Worm (Caenorhabditis elegans) whole organism, L1 larva: Measurements from ENCODE around the gene F11G11.15.

Experiments used
- C04F5.9 ChIP-seq: sonication (generic microtip); optimal IDR thresholded peaks from 2 replicates; lab custom pipeline; 2016; ENCODE audit warnings: missing genetic modification characterization, missing compliant biosample characterization
- Y116A8C.19 ChIP-seq: sonication (generic microtip); optimal IDR thresholded peaks from 2 replicates; lab custom pipeline; 2016; ENCODE audit warnings: missing compliant biosample characterization, missing genetic modification characterization, borderline replicate concordance
- aly-2 ChIP-seq: fragments of 150-350 bp; optimal IDR thresholded peaks from 2 replicates; lab custom pipeline; 2014; ENCODE audit warnings: missing biosample characterization, missing genetic modification characterization
- blmp-1 ChIP-seq: fragments of 150-350 bp; optimal IDR thresholded peaks from 2 replicates; lab custom pipeline; 2014; ENCODE audit warnings: missing biosample characterization, missing genetic modification characterization
- ceh-63 ChIP-seq: fragments of 200-800 bp; sonication (Bioruptor generic); optimal IDR thresholded peaks from 2 replicates; lab custom pipeline; 2018; ENCODE audit warnings: mild to moderate bottlenecking, missing genetic modification characterization, missing compliant biosample characterization
- ceh-8 ChIP-seq: fragments of 200-800 bp; sonication (Bioruptor generic); optimal IDR thresholded peaks from 2 replicates; lab custom pipeline; 2018; ENCODE audit warnings: mild to moderate bottlenecking, missing genetic modification characterization, moderate library complexity, missing compliant biosample characterization
- ceh-82 ChIP-seq, 3 experiments: fragments of 150-350 bp in 1 of 3; sonication (generic microtip) in 2 of 3; optimal IDR thresholded peaks; 2 replicates each; lab custom pipeline; 2014 to 2017; ENCODE audit warnings: missing biosample characterization in 3 of 3, missing genetic modification characterization in 3 of 3
- ceh-88 ChIP-seq: fragments of 200-800 bp; sonication (Bioruptor generic); IDR thresholded peaks from 2 replicates; pipeline ENCODE4 v1.3.6; 2022; ENCODE audit warnings: missing genetic modification characterization, missing compliant biosample characterization
- ceh-90 ChIP-seq: sonication (generic microtip); optimal IDR thresholded peaks from 2 replicates; lab custom pipeline; 2016; ENCODE audit warnings: missing genetic modification characterization, missing compliant biosample characterization
- dpl-1 ChIP-seq, 3 experiments: fragments of 150-350 bp in 2 of 3; sonication (generic microtip) in 1 of 3; optimal IDR thresholded peaks; 2 replicates each; lab custom pipeline; 2014 to 2017; ENCODE audit warnings: missing biosample characterization in 3 of 3, missing genetic modification characterization in 3 of 3, missing genetic modification reagents in 3 of 3
- dsc-1 ChIP-seq: sonication (generic microtip); optimal IDR thresholded peaks from 2 replicates; lab custom pipeline; 2016; ENCODE audit warnings: mild to moderate bottlenecking, missing genetic modification characterization, missing compliant biosample characterization
- efl-1 ChIP-seq, 4 experiments: fragments of 150-350 bp; optimal IDR thresholded peaks in 3 of 4; peaks in 1 of 4; 1 replicate in 1 of 4; 2 replicates in 3 of 4; lab custom pipeline; 2014; ENCODE audit warnings: missing biosample characterization in 2 of 4, missing genetic modification characterization in 2 of 4, missing genetic modification reagents in 2 of 4
- egl-13 ChIP-seq: sonication (generic microtip); optimal IDR thresholded peaks from 2 replicates; lab custom pipeline; 2016; ENCODE audit warnings: missing genotype, missing genetic modification reagents, missing genetic modification characterization, missing compliant biosample characterization
- ets-5 ChIP-seq: fragments of 200-800 bp; sonication (Bioruptor generic); IDR thresholded peaks from 2 replicates; pipeline ENCODE4 v1.3.6; 2022; ENCODE audit warnings: missing genetic modification characterization, missing compliant biosample characterization
- fkh-10 ChIP-seq: sonication (generic microtip); optimal IDR thresholded peaks from 2 replicates; lab custom pipeline; 2017; ENCODE audit warnings: missing biosample characterization, missing genetic modification reagents, missing genetic modification characterization
- grh-1 ChIP-seq: fragments of 200-800 bp; sonication (Bioruptor generic); IDR thresholded peaks from 2 replicates; pipeline ENCODE4 v1.3.6; 2022; ENCODE audit warnings: missing genetic modification reagents, missing genetic modification characterization, missing compliant biosample characterization
- hlh-17 ChIP-seq: fragments of 200-800 bp; sonication (Bioruptor generic); optimal IDR thresholded peaks from 2 replicates; lab custom pipeline; 2018; ENCODE audit warnings: missing genetic modification characterization, mild to moderate bottlenecking, missing compliant biosample characterization, moderate library complexity, borderline replicate concordance
- hlh-4 ChIP-seq: sonication (generic microtip); optimal IDR thresholded peaks from 2 replicates; lab custom pipeline; 2016; ENCODE audit warnings: mild to moderate bottlenecking, missing genetic modification characterization, missing compliant biosample characterization
- lin-15B ChIP-seq: fragments of 150-350 bp; sonication (generic microtip); optimal IDR thresholded peaks from 3 replicates; lab custom pipeline; 2014; ENCODE audit warnings: missing biosample characterization, missing genetic modification characterization
- lin-35 ChIP-seq, 2 experiments: fragments of 150-350 bp; optimal IDR thresholded peaks; 2 replicates each; lab custom pipeline; 2014; ENCODE audit warnings: missing biosample characterization in 2 of 2, missing genetic modification characterization in 2 of 2, missing genetic modification reagents in 2 of 2
- lin-39 ChIP-seq: fragments of 150-350 bp; optimal IDR thresholded peaks from 2 replicates; lab custom pipeline; 2014; ENCODE audit warnings: missing biosample characterization, missing genetic modification reagents, missing genetic modification characterization
- mab-9 ChIP-seq: fragments of 200-800 bp; sonication (Bioruptor generic); IDR thresholded peaks from 2 replicates; pipeline ENCODE4 v1.3.6; 2022; ENCODE audit warnings: missing genetic modification reagents, missing genetic modification characterization, missing compliant biosample characterization
- mef-2 ChIP-seq: fragments of 150-350 bp; optimal IDR thresholded peaks from 2 replicates; lab custom pipeline; 2014; ENCODE audit warnings: missing biosample characterization, missing genetic modification characterization
- nhr-12 ChIP-seq: sonication (generic microtip); optimal IDR thresholded peaks from 2 replicates; lab custom pipeline; 2017; ENCODE audit warnings: missing biosample characterization, missing genetic modification characterization
- nhr-20 ChIP-seq: sonication (generic microtip); optimal IDR thresholded peaks from 2 replicates; lab custom pipeline; 2016; ENCODE audit warnings: mild to moderate bottlenecking, missing genetic modification characterization, missing compliant biosample characterization
- nhr-237 ChIP-seq: fragments of 150-350 bp; optimal IDR thresholded peaks from 2 replicates; lab custom pipeline; 2014; ENCODE audit warnings: missing biosample characterization, missing genetic modification characterization
- nhr-28 ChIP-seq: fragments of 150-350 bp; optimal IDR thresholded peaks from 2 replicates; lab custom pipeline; 2014; ENCODE audit warnings: missing biosample characterization, missing genetic modification characterization
- nhr-77 ChIP-seq: fragments of 150-350 bp; optimal IDR thresholded peaks from 2 replicates; lab custom pipeline; 2014; ENCODE audit warnings: missing biosample characterization, missing genetic modification characterization
- nhr-84 ChIP-seq: sonication (generic microtip); optimal IDR thresholded peaks from 2 replicates; lab custom pipeline; 2017; ENCODE audit warnings: missing biosample characterization, missing genetic modification characterization
- nhr-85 ChIP-seq: sonication (generic microtip); peaks from one replicate; lab custom pipeline; 2016; ENCODE audit warnings: missing genetic modification characterization, inconsistent platforms, missing compliant biosample characterization
- nhr-90 ChIP-seq: sonication (generic microtip); optimal IDR thresholded peaks from 2 replicates; lab custom pipeline; 2016; ENCODE audit warnings: mild to moderate bottlenecking, missing genetic modification characterization, missing compliant biosample characterization; ENCODE audit not compliant: poor library complexity
- pag-3 ChIP-seq: sonication (generic microtip); optimal IDR thresholded peaks from 2 replicates; lab custom pipeline; 2017; ENCODE audit warnings: missing genetic modification characterization, mild to moderate bottlenecking, missing compliant biosample characterization, antibody characterized with exemption, borderline replicate concordance; ENCODE audit not compliant: insufficient read depth
- pax-3 ChIP-seq: fragments of 200-800 bp; sonication (Bioruptor generic); optimal IDR thresholded peaks from 2 replicates; lab custom pipeline; 2018; ENCODE audit warnings: mild to moderate bottlenecking, missing genetic modification characterization, moderate library complexity, missing compliant biosample characterization
- pqm-1 ChIP-seq: sonication (generic microtip); optimal IDR thresholded peaks from 3 replicates; lab custom pipeline; 2017; ENCODE audit warnings: missing biosample characterization, missing genetic modification characterization
- snpc-4 ChIP-seq: fragments of 150-350 bp; optimal IDR thresholded peaks from 2 replicates; lab custom pipeline; 2014; ENCODE audit warnings: missing biosample characterization, missing genetic modification characterization
- snu-23 ChIP-seq: sonication (generic microtip); optimal IDR thresholded peaks from 2 replicates; lab custom pipeline; 2016; ENCODE audit warnings: missing genetic modification characterization, missing compliant biosample characterization
- tbx-2 ChIP-seq: sonication (generic microtip); optimal IDR thresholded peaks from 2 replicates; lab custom pipeline; 2016; ENCODE audit warnings: missing genetic modification characterization, missing compliant biosample characterization
- unc-130 ChIP-seq: fragments of 150-350 bp; optimal IDR thresholded peaks from 2 replicates; lab custom pipeline; 2017; ENCODE audit warnings: missing biosample characterization, missing genetic modification characterization, inconsistent platforms
- unc-30 ChIP-seq: sonication (generic microtip); optimal IDR thresholded peaks from 2 replicates; lab custom pipeline; 2017; ENCODE audit warnings: missing biosample characterization, missing genetic modification characterization
- unc-62 ChIP-seq: fragments of 150-350 bp; optimal IDR thresholded peaks from 2 replicates; lab custom pipeline; 2014; ENCODE audit warnings: missing biosample characterization, missing genetic modification reagents, missing genetic modification characterization
- unc-86 ChIP-seq: sonication (generic microtip); optimal IDR thresholded peaks from 2 replicates; lab custom pipeline; 2016; ENCODE audit warnings: missing genetic modification characterization, missing compliant biosample characterization
- unc-98 ChIP-seq: fragments of 200-800 bp; sonication (Bioruptor generic); IDR thresholded peaks from 2 replicates; pipeline ENCODE4 v1.3.6; 2022; ENCODE audit warnings: missing genetic modification characterization, missing compliant biosample characterization
- vab-15 ChIP-seq: sonication (generic microtip); optimal IDR thresholded peaks from 2 replicates; lab custom pipeline; 2017; ENCODE audit warnings: missing genotype, mild to moderate bottlenecking, missing genetic modification characterization, missing compliant biosample characterization
- zip-4 ChIP-seq: fragments of 200-800 bp; sonication (Bioruptor generic); optimal IDR thresholded peaks from 2 replicates; lab custom pipeline; 2018; ENCODE audit warnings: mild to moderate bottlenecking, missing genetic modification characterization, moderate library complexity, missing compliant biosample characterization
- ztf-11 ChIP-seq, 2 experiments: sonication (generic microtip); optimal IDR thresholded peaks; 2 replicates each; lab custom pipeline; 2016 to 2017; ENCODE audit warnings: missing genetic modification characterization in 2 of 2, missing biosample characterization in 1 of 2, missing compliant biosample characterization in 1 of 2
- ztf-4 ChIP-seq: fragments of 150-350 bp; optimal IDR thresholded peaks from 2 replicates; lab custom pipeline; 2014; ENCODE audit warnings: missing biosample characterization, missing genetic modification characterization

Gene F11G11.15

ce11 chrII:4888527-4889487 lies 14.2 kb downstream of the F11G11.15 start, which contains the start of gene pgm-1 (continued):
- no peak for TF ChIP-seq pax-3 (tag; lab: Kevin White, UChicago)
- no peak for TF ChIP-seq ceh-63
- no peak for TF ChIP-seq unc-30 (tag; lab: Kevin White, UChicago)
- TF ChIP-seq dsc-1 (tag; lab: Kevin White, UChicago) = no peak
- peak; percentile 9 for TF ChIP-seq lin-39

- peak; percentile 60 for TF ChIP-seq nhr-85 (tag; lab: Kevin White, UChicago)
- TF ChIP-seq blmp-1 (tag; lab: Kevin White, UChicago) = no peak
- no peak for TF ChIP-seq nhr-28 (tag; lab: Kevin White, UChicago)
- no peak for TF ChIP-seq tbx-2 (tag; lab: Kevin White, UChicago)
- no peak for TF ChIP-seq ztf-4 (tag; lab: Kevin White, UChicago)
- no peak for TF ChIP-seq unc-130 (tag; lab: Kevin White, UChicago)
- TF ChIP-seq ceh-82 (tag; optimal IDR thresholded peaks at IDR 0.05; lab: Kevin White, UChicago) = no peak
- no peak for TF ChIP-seq egl-13 (tag; lab: Kevin White, UChicago)
- no peak for TF ChIP-seq mef-2 (tag; lab: Kevin White, UChicago)
- no peak for TF ChIP-seq nhr-90
- TF ChIP-seq snpc-4 (tag; lab: Kevin White, UChicago) = no peak
- no peak for TF ChIP-seq Y116A8C.19 (tag; lab: Kevin White, UChicago)
- no peak for TF ChIP-seq hlh-4 (tag; lab: Kevin White, UChicago)
- no peak for TF ChIP-seq unc-98 (GFP tag; lab: Robert Waterston, UW)
- no peak for TF ChIP-seq ztf-11 (tag; optimal IDR thresholded peaks at IDR 0.05; lab: Kevin White, UChicago)
- peak; percentile 47 for TF ChIP-seq nhr-20 (tag; lab: Kevin White, UChicago)
- TF ChIP-seq ceh-88 (GFP tag; lab: Robert Waterston, UW) = no peak
- TF ChIP-seq pqm-1 = no peak
- peak in 1 of 3 experiments; percentile 8 for TF ChIP-seq dpl-1 (GFP tag; optimal IDR thresholded peaks at IDR 0.05; lab: Kevin White, UChicago)
- no peak for TF ChIP-seq nhr-12
- TF ChIP-seq snu-23 (GFP tag; lab: Kevin White, UChicago) = peak; percentile 38
- TF ChIP-seq nhr-84 = no peak
- TF ChIP-seq ceh-90 (tag; lab: Kevin White, UChicago) = no peak
- no peak for TF ChIP-seq ets-5 (GFP tag; lab: Robert Waterston, UW)
- TF ChIP-seq nhr-77 (tag; lab: Kevin White, UChicago) = no peak
- TF ChIP-seq ceh-63 = no peak
- TF ChIP-seq ceh-8 (GFP tag; lab: Kevin White, UChicago) = no peak
- TF ChIP-seq zip-4 (GFP tag; lab: Kevin White, UChicago) = no peak
- TF ChIP-seq lin-15B (tag; lab: Kevin White, UChicago) = no peak
- no peak for TF ChIP-seq fkh-10
- TF ChIP-seq vab-15 = no peak
- TF ChIP-seq unc-62 = no peak
- peak in 1 of 2 experiments; percentile 34 for TF ChIP-seq lin-35 (GFP tag; optimal IDR thresholded peaks at IDR 0.05; lab: Kevin White, UChicago)
- no peak for TF ChIP-seq pag-3 (tag; lab: Kevin White, UChicago)
- TF ChIP-seq unc-86 (tag; lab: Kevin White, UChicago) = no peak
- no peak for TF ChIP-seq hlh-17 (GFP tag; lab: Kevin White, UChicago)
- TF ChIP-seq mab-9 (GFP tag; lab: Robert Waterston, UW) = no peak
- no peak for TF ChIP-seq dsc-1 (tag; lab: Kevin White, UChicago)
- TF ChIP-seq C04F5.9 (tag; lab: Kevin White, UChicago) = no peak
- TF ChIP-seq nhr-237 (tag; lab: Kevin White, UChicago) = no peak
- peak; percentile 0 to 7 for TF ChIP-seq efl-1 (optimal IDR thresholded peaks at IDR 0.05; lab: Kevin White, UChicago)
- peak in 1 of 2 experiments; percentile 55 for TF ChIP-seq efl-1 (GFP tag; optimal IDR thresholded peaks at IDR 0.05 in 1 of 2; lab: Kevin White, UChicago)
- peak; percentile 80 for TF ChIP-seq aly-2 (tag; lab: Kevin White, UChicago)
- TF ChIP-seq lin-39 = no peak
- no peak for TF ChIP-seq grh-1 (GFP tag; lab: Robert Waterston, UW)
Observed at ce11 chrII:4891012-4891775, 16.5 kb downstream of the F11G11.15 start, which contains the start of gene gst-9. TSS of gene gst-9 (plus strand) at chrII:4891585.
